Worm (Caenorhabditis elegans): ENCODE results near the gene Y38H6C.25.

DNA sequence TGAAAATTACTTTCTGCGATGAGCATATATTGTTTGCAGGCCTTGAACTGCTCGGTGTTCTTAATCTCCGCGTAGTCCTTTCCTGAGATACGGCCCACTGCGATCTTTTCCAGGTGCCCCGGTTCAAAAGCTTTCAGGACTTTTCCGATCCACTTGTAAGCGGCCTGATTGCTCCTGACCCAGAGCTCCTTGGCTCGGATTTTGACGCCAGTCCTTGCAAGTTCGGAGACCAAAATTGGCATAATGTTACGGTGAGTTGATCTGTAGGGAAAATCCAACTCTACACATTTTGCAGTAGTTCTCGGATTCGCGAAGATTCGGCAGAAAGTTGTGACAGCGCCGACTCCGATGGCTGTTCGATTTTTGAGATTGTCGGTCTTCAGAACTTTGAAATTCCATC, 2.0 kb upstream of the Y38H6C.25 start:
- TF ChIP-seq nhr-11 (tag; optimal IDR thresholded peaks at IDR 0.05) (no peak), nhr-28 (tag; optimal IDR thresholded peaks at IDR 0.05) (no peak), nhr-76 (tag; optimal IDR thresholded peaks at IDR 0.05) (no peak), fkh-10 (GFP tag; optimal IDR thresholded peaks at IDR 0.05) (no peak)
